Worm (Caenorhabditis elegans) whole organism, L2 larva: Measurements from ENCODE around the gene rml-1.

Experiments used
- C34F6.9 ChIP-seq: fragments of 150-350 bp; optimal IDR thresholded peaks from 2 replicates; lab custom pipeline; 2014; ENCODE audit warnings: missing biosample characterization, missing genetic modification characterization
- F13H6.1 ChIP-seq: sonication (generic microtip); optimal IDR thresholded peaks from 2 replicates; lab custom pipeline; 2016; ENCODE audit warnings: missing genetic modification characterization, missing compliant biosample characterization
- Y55F3AM.14 ChIP-seq: fragments of 200-800 bp; sonication (Bioruptor generic); optimal IDR thresholded peaks from 2 replicates; lab custom pipeline; 2018; ENCODE audit warnings: mild to moderate bottlenecking, missing genetic modification characterization, missing compliant biosample characterization
- ZK546.5 ChIP-seq: sonication (generic microtip); optimal IDR thresholded peaks from 2 replicates; lab custom pipeline; 2017; ENCODE audit warnings: missing biosample characterization, missing genetic modification characterization
- ama-1 ChIP-seq: fragments of 150-350 bp; optimal IDR thresholded peaks from 2 replicates; lab custom pipeline; 2018; ENCODE audit warnings: inconsistent platforms
- blmp-1 ChIP-seq: sonication (generic microtip); optimal IDR thresholded peaks from 2 replicates; lab custom pipeline; 2017; ENCODE audit warnings: missing genetic modification characterization, mild to moderate bottlenecking, missing compliant biosample characterization, antibody characterized with exemption, moderate library complexity; ENCODE audit not compliant: insufficient read depth
- ceh-16 ChIP-seq: fragments of 150-350 bp; optimal IDR thresholded peaks from 2 replicates; lab custom pipeline; 2014; ENCODE audit warnings: missing biosample characterization, missing genetic modification characterization
- ceh-82 ChIP-seq: fragments of 150-350 bp; optimal IDR thresholded peaks from 2 replicates; lab custom pipeline; 2014; ENCODE audit warnings: missing biosample characterization, missing genetic modification characterization
- egl-27 ChIP-seq: sonication (generic microtip); optimal IDR thresholded peaks from 3 replicates; lab custom pipeline; 2017; ENCODE audit warnings: missing biosample characterization, missing genetic modification reagents, missing genetic modification characterization
- elt-1 ChIP-seq: fragments of 150-350 bp; optimal IDR thresholded peaks from 2 replicates; lab custom pipeline; 2014; ENCODE audit warnings: missing biosample characterization, missing genetic modification characterization
- gmeb-1 ChIP-seq: fragments of 150-350 bp; optimal IDR thresholded peaks from 2 replicates; lab custom pipeline; 2014; ENCODE audit warnings: missing biosample characterization, missing genetic modification characterization
- lin-11 ChIP-seq: fragments of 150-350 bp; sonication (generic microtip); optimal IDR thresholded peaks from 2 replicates; lab custom pipeline; 2014; ENCODE audit warnings: missing biosample characterization, missing genetic modification characterization, inconsistent platforms, mixed read lengths
- lin-13 ChIP-seq: fragments of 150-350 bp; optimal IDR thresholded peaks from 2 replicates; lab custom pipeline; 2014; ENCODE audit warnings: missing biosample characterization, missing genetic modification reagents, missing genetic modification characterization
- lsy-2 ChIP-seq, 2 experiments: fragments of 150-350 bp in 1 of 2; sonication (generic microtip) in 1 of 2; optimal IDR thresholded peaks; 2 replicates each; lab custom pipeline; 2014 to 2017; ENCODE audit warnings: missing biosample characterization in 2 of 2, missing genetic modification characterization in 2 of 2
- mab-5 ChIP-seq: fragments of 150-350 bp; optimal IDR thresholded peaks from 2 replicates; lab custom pipeline; 2014; ENCODE audit warnings: missing biosample characterization, missing genetic modification characterization
- mbf-1 ChIP-seq: sonication (generic microtip); optimal IDR thresholded peaks from 2 replicates; lab custom pipeline; 2017; ENCODE audit warnings: missing biosample characterization, missing genetic modification characterization
- nhr-10 ChIP-seq: sonication (generic microtip); optimal IDR thresholded peaks from 2 replicates; lab custom pipeline; 2017; ENCODE audit warnings: missing biosample characterization, missing genetic modification characterization
- nhr-12 ChIP-seq: fragments of 150-350 bp; optimal IDR thresholded peaks from 2 replicates; lab custom pipeline; 2014; ENCODE audit warnings: missing biosample characterization, missing genetic modification characterization
- nhr-23 ChIP-seq: fragments of 150-350 bp; optimal IDR thresholded peaks from 2 replicates; lab custom pipeline; 2014; ENCODE audit warnings: missing biosample characterization, missing genetic modification reagents, missing genetic modification characterization
- nhr-237 ChIP-seq: fragments of 150-350 bp; optimal IDR thresholded peaks from 2 replicates; lab custom pipeline; 2014; ENCODE audit warnings: missing biosample characterization, missing genetic modification characterization
- nhr-25 ChIP-seq: fragments of 150-350 bp; sonication (generic microtip); optimal IDR thresholded peaks from 3 replicates; lab custom pipeline; 2014; ENCODE audit warnings: missing biosample characterization, missing genetic modification characterization
- nhr-77 ChIP-seq: fragments of 150-350 bp; optimal IDR thresholded peaks from 2 replicates; lab custom pipeline; 2014; ENCODE audit warnings: missing biosample characterization, missing genetic modification characterization
- peb-1 ChIP-seq: fragments of 150-350 bp; optimal IDR thresholded peaks from 2 replicates; lab custom pipeline; 2014; ENCODE audit warnings: missing biosample characterization, missing genetic modification characterization
- sem-4 ChIP-seq: fragments of 150-350 bp; optimal IDR thresholded peaks from 2 replicates; lab custom pipeline; 2014; ENCODE audit warnings: missing biosample characterization, missing genetic modification reagents, missing genetic modification characterization
- skn-1 ChIP-seq: sonication (generic microtip); optimal IDR thresholded peaks from 2 replicates; lab custom pipeline; 2017; ENCODE audit warnings: missing biosample characterization, missing genetic modification characterization
- sma-3 ChIP-seq: sonication (generic microtip); optimal IDR thresholded peaks from 2 replicates; lab custom pipeline; 2016; ENCODE audit warnings: missing genetic modification reagents, missing genetic modification characterization, missing compliant biosample characterization
- snpc-4 ChIP-seq: fragments of 150-350 bp; optimal IDR thresholded peaks from 2 replicates; lab custom pipeline; 2014; ENCODE audit warnings: missing biosample characterization, missing genetic modification characterization
- unc-55 ChIP-seq: fragments of 150-350 bp; sonication (generic microtip); optimal IDR thresholded peaks from 3 replicates; lab custom pipeline; 2014; ENCODE audit warnings: missing biosample characterization, missing genetic modification reagents, missing genetic modification characterization
- unc-62 ChIP-seq: fragments of 150-350 bp; optimal IDR thresholded peaks from 2 replicates; lab custom pipeline; 2014; ENCODE audit warnings: missing biosample characterization, missing genetic modification reagents, missing genetic modification characterization
- zag-1 ChIP-seq: fragments of 150-350 bp; optimal IDR thresholded peaks from 2 replicates; lab custom pipeline; 2014; ENCODE audit warnings: missing biosample characterization, missing genetic modification characterization
- ztf-1 ChIP-seq: fragments of 200-800 bp; sonication (Bioruptor generic); conservative IDR thresholded peaks from 2 replicates; pipeline ENCODE4 v1.3.6; 2022; ENCODE audit warnings: missing genetic modification characterization, missing compliant biosample characterization
- ztf-11 ChIP-seq: sonication (generic microtip); optimal IDR thresholded peaks from 2 replicates; lab custom pipeline; 2017; ENCODE audit warnings: missing biosample characterization, missing genetic modification characterization

rml-1 gene

ce11 chrIII:13724018-13724892, 43.6 kb downstream of the rml-1 start:
- TF ChIP-seq ztf-1 (GFP tag; lab: Robert Waterston, UW): no peak
- TF ChIP-seq egl-27 (tag; lab: Kevin White, UChicago): no peak
- no peak for TF ChIP-seq ama-1 (lab: Kevin White, UChicago)
- TF ChIP-seq nhr-237 (tag; lab: Kevin White, UChicago): no peak
- TF ChIP-seq lin-11 (tag; lab: Kevin White, UChicago): no peak
- TF ChIP-seq F13H6.1 (tag; lab: Kevin White, UChicago): no peak
- no peak for TF ChIP-seq unc-62 (GFP tag; lab: Kevin White, UChicago)
- no peak for TF ChIP-seq lsy-2 (tag; optimal IDR thresholded peaks at IDR 0.05; lab: Kevin White, UChicago)
- no peak for TF ChIP-seq sma-3 (GFP tag; lab: Kevin White, UChicago)
- TF ChIP-seq, all 48 proteins: peak for 0

- TF ChIP-seq lin-13 (GFP tag; lab: Kevin White, UChicago): no peak
- no peak for TF ChIP-seq peb-1 (tag; lab: Kevin White, UChicago)
- no peak for TF ChIP-seq Y55F3AM.14
- no peak for TF ChIP-seq unc-62 (GFP tag; lab: Kevin White, UChicago)
- TF ChIP-seq ZK546.5 (tag; lab: Kevin White, UChicago): no peak
- no peak for TF ChIP-seq mab-5 (tag; lab: Kevin White, UChicago)
- no peak for TF ChIP-seq unc-55 (GFP tag; lab: Kevin White, UChicago)
- no peak for TF ChIP-seq gmeb-1
- TF ChIP-seq lsy-2 (tag; optimal IDR thresholded peaks at IDR 0.05; lab: Kevin White, UChicago): no peak
- no peak for TF ChIP-seq zag-1 (tag; lab: Kevin White, UChicago)
- no peak for TF ChIP-seq elt-1 (tag; lab: Kevin White, UChicago)
- no peak for TF ChIP-seq nhr-12 (tag; lab: Kevin White, UChicago)
- TF ChIP-seq C34F6.9 (tag; lab: Kevin White, UChicago): no peak
Measured at ce11 chrIII:13722387-13723122, 45.3 kb downstream of the rml-1 start.

- TF ChIP-seq nhr-10: no peak
- TF ChIP-seq, all 48 proteins: peak for 0
Measured at ce11 chrIII:13721944-13722343, 45.9 kb downstream of the rml-1 start.

DNA sequence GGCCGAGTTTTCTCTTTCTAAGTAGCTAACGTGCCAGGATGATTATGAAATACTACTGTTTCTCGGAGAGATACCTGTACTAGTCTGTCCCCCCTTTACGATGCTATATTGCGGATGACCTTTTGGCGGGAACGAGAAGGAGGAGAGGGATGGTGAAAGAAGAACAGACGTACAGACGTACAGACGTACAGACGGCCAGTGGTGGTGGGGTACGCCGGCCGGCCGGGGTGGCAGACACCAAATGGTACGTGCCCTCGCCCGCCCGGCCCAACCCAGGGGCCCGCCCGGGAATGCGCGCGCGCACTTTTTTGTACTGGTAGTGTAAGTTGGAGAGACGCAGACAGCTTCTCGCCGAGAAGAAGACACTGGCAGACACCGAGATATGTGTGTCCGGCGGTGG, 46.8 kb downstream of the rml-1 start:
- TF ChIP-seq nhr-25 (tag; lab: Kevin White, UChicago): no peak

DNA sequence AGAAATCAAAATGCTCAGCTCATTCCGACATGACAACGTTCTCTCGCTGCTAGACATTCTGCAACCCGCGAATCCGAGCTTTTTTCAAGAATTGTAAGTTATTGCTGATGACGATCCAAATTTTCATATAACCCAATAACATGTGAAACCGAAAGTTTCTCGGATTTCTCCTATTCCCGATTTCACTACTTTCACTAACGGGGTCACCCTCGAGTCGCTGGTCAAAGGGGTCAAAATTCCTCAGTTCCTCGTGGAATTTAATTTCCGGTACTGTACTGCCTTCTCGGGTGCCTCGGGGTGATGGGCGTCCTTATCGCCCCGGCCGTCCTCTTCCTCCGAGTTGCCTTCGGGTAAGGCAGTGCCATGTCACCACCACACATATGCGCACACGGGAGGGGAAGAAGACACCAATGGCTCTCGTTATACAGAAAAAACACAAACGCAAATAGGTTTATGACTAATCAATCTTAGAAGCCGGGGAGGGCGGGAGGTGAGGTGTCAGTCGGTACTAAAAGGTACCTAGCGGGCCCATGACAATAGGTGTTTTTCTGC, 47.6 kb downstream of the rml-1 start:
- peak; percentile 79 for TF ChIP-seq blmp-1 (tag; lab: Kevin White, UChicago)
- no peak for TF ChIP-seq nhr-12 (tag; lab: Kevin White, UChicago)
- TF ChIP-seq unc-55 (GFP tag; lab: Kevin White, UChicago): no peak
- no peak for TF ChIP-seq nhr-237 (tag; lab: Kevin White, UChicago)
- TF ChIP-seq nhr-77 (tag; lab: Kevin White, UChicago): no peak
- no peak for TF ChIP-seq ZK546.5 (tag; lab: Kevin White, UChicago)
- no peak for TF ChIP-seq mbf-1
- TF ChIP-seq ceh-16 (tag; lab: Kevin White, UChicago): peak; percentile 6
- TF ChIP-seq unc-62 (GFP tag; lab: Kevin White, UChicago): no peak
- no peak for TF ChIP-seq zag-1 (tag; lab: Kevin White, UChicago)
- TF ChIP-seq sem-4 (tag; lab: Kevin White, UChicago): peak; percentile 5
- TF ChIP-seq egl-27 (tag; lab: Kevin White, UChicago): no peak
- TF ChIP-seq skn-1 (tag; lab: Kevin White, UChicago): no peak
- no peak for TF ChIP-seq nhr-23 (tag; lab: Kevin White, UChicago)
- TF ChIP-seq lin-11 (tag; lab: Kevin White, UChicago): no peak
- TF ChIP-seq ztf-11 (tag; lab: Kevin White, UChicago): no peak
- TF ChIP-seq ceh-82 (tag; lab: Kevin White, UChicago): no peak
- TF ChIP-seq ama-1 (lab: Kevin White, UChicago): peak; percentile 56
- TF ChIP-seq snpc-4: no peak
